Worm (Caenorhabditis elegans) whole organism, L1 larva: Measurements from ENCODE around the gene C49C8.2.

Source experiments
- C34B4.2 ChIP-seq: sonication (generic microtip); optimal IDR thresholded peaks from 2 replicates; lab custom pipeline; 2017; ENCODE audit warnings: mild to moderate bottlenecking, missing genetic modification characterization, missing compliant biosample characterization
- F16B12.6 ChIP-seq: fragments of 150-350 bp; optimal IDR thresholded peaks from 2 replicates; lab custom pipeline; 2014; ENCODE audit warnings: missing biosample characterization, missing genetic modification characterization
- Y116A8C.19 ChIP-seq: sonication (generic microtip); optimal IDR thresholded peaks from 2 replicates; lab custom pipeline; 2016; ENCODE audit warnings: missing compliant biosample characterization, missing genetic modification characterization, borderline replicate concordance
- aly-2 ChIP-seq: fragments of 150-350 bp; optimal IDR thresholded peaks from 2 replicates; lab custom pipeline; 2014; ENCODE audit warnings: missing biosample characterization, missing genetic modification characterization
- fos-1 ChIP-seq: fragments of 150-350 bp; optimal IDR thresholded peaks from 2 replicates; lab custom pipeline; 2014; ENCODE audit warnings: missing biosample characterization, missing genetic modification characterization
- lin-15B ChIP-seq: fragments of 150-350 bp; sonication (generic microtip); optimal IDR thresholded peaks from 3 replicates; lab custom pipeline; 2014; ENCODE audit warnings: missing biosample characterization, missing genetic modification characterization
- nhr-76 ChIP-seq: sonication (generic microtip); optimal IDR thresholded peaks from 2 replicates; lab custom pipeline; 2017; ENCODE audit warnings: missing biosample characterization, missing genetic modification characterization
- nhr-77 ChIP-seq: fragments of 150-350 bp; optimal IDR thresholded peaks from 2 replicates; lab custom pipeline; 2014; ENCODE audit warnings: missing biosample characterization, missing genetic modification characterization
- pag-3 ChIP-seq: sonication (generic microtip); optimal IDR thresholded peaks from 2 replicates; lab custom pipeline; 2017; ENCODE audit warnings: missing genetic modification characterization, mild to moderate bottlenecking, missing compliant biosample characterization, antibody characterized with exemption, borderline replicate concordance; ENCODE audit not compliant: insufficient read depth
- skn-1 ChIP-seq: fragments of 150-350 bp; optimal IDR thresholded peaks from 2 replicates; lab custom pipeline; 2014; ENCODE audit warnings: missing biosample characterization, missing genetic modification characterization
- sup-37 ChIP-seq: fragments of 200-800 bp; sonication (Bioruptor generic); optimal IDR thresholded peaks from 2 replicates; lab custom pipeline; 2018; ENCODE audit warnings: mild to moderate bottlenecking, missing genetic modification characterization, missing compliant biosample characterization
- unc-86 ChIP-seq: sonication (generic microtip); optimal IDR thresholded peaks from 2 replicates; lab custom pipeline; 2016; ENCODE audit warnings: missing genetic modification characterization, missing compliant biosample characterization
- ztf-11 ChIP-seq, 2 experiments: sonication (generic microtip); optimal IDR thresholded peaks; 2 replicates each; lab custom pipeline; 2016 to 2017; ENCODE audit warnings: missing genetic modification characterization in 2 of 2, missing biosample characterization in 1 of 2, missing compliant biosample characterization in 1 of 2

ce11 chrIV:8608934-8609333 is 42.0 kb upstream of the C49C8.2 start, which contains the start of gene F42A9.6:
- TF ChIP-seq nhr-77 (no peak), F16B12.6 (tag; lab: Kevin White, UChicago) (no peak), unc-86 (tag; lab: Kevin White, UChicago) (no peak), sup-37 (GFP tag; lab: Kevin White, UChicago) (no peak), lin-15B (tag; lab: Kevin White, UChicago) (no peak), C34B4.2 (tag; lab: Kevin White, UChicago) (no peak), skn-1 (tag; lab: Kevin White, UChicago) (no peak), Y116A8C.19 (no peak), ztf-11 (tag; optimal IDR thresholded peaks at IDR 0.05; lab: Kevin White, UChicago) (no peak), nhr-76 (tag; lab: Kevin White, UChicago) (no peak), fos-1 (no peak), aly-2 (tag; lab: Kevin White, UChicago) (no peak), pag-3 (tag; lab: Kevin White, UChicago) (no peak)
